Fruit fly (Drosophila melanogaster) whole organism, embryonic: ENCODE measurements around the gene CG14326.
A peak's percentile ranks its signal among the peaks of the same experiment; 100 is the strongest.

ENCODE experiments used
- Blimp-1 ChIP-seq: fragments of 200-800 bp; sonication (Bioruptor generic); optimal IDR thresholded peaks from 3 replicates; lab custom pipeline; 2018; ENCODE audit warnings: missing biosample characterization, missing genetic modification characterization, mild to moderate bottlenecking, moderate library complexity, missing genetic modification reagents
- CG10321 ChIP-seq: fragments of 200-800 bp; sonication (Bioruptor generic); IDR thresholded peaks from 2 replicates; pipeline ENCODE4 v1.3.6; 2022; ENCODE audit warnings: missing biosample characterization, missing genetic modification characterization
- CG10959 ChIP-seq: fragments of 200-800 bp; sonication (Bioruptor generic); IDR thresholded peaks from 2 replicates; pipeline ENCODE4 v1.3.6; 2022; ENCODE audit warnings: missing biosample characterization, missing genetic modification characterization
- CG12219 ChIP-seq: fragments of 200-800 bp; sonication (Bioruptor generic); optimal IDR thresholded peaks from 3 replicates; lab custom pipeline; 2018; ENCODE audit warnings: missing biosample characterization, mild to moderate bottlenecking, missing genetic modification characterization
- CG12769 ChIP-seq: fragments of 200-800 bp; sonication (Bioruptor generic); optimal IDR thresholded peaks from 2 replicates; lab custom pipeline; 2019; ENCODE audit warnings: missing biosample characterization, mild to moderate bottlenecking, missing genetic modification characterization, moderate library complexity
- CG13296 ChIP-seq: fragments of 200-800 bp; sonication (Bioruptor generic); optimal IDR thresholded peaks from 3 replicates; lab custom pipeline; 2018; ENCODE audit warnings: missing biosample characterization, mild to moderate bottlenecking, missing genetic modification characterization
- CG13424 ChIP-seq: fragments of 200-800 bp; sonication (Bioruptor generic); optimal IDR thresholded peaks from 2 replicates; lab custom pipeline; 2019; ENCODE audit warnings: missing biosample characterization, mild to moderate bottlenecking, missing genetic modification characterization, moderate library complexity
- CG15479 ChIP-seq: fragments of 200-800 bp; sonication (Bioruptor generic); optimal IDR thresholded peaks from 3 replicates; lab custom pipeline; 2019; ENCODE audit warnings: missing biosample characterization, mild to moderate bottlenecking, missing genetic modification characterization, moderate library complexity
- CG17186 ChIP-seq: fragments of 200-800 bp; sonication (Bioruptor generic); optimal IDR thresholded peaks from 3 replicates; lab custom pipeline; 2017; ENCODE audit warnings: missing biosample characterization, missing genetic modification reagents, missing genetic modification characterization
- CG17829 ChIP-seq: fragments of 200-800 bp; optimal IDR thresholded peaks from 2 replicates; lab custom pipeline; 2019; ENCODE audit warnings: missing biosample characterization, mild to moderate bottlenecking, missing genetic modification characterization, moderate library complexity
- CG18619 ChIP-seq: fragments of 200-800 bp; sonication (Bioruptor generic); optimal IDR thresholded peaks from 3 replicates; lab custom pipeline; 2017; ENCODE audit warnings: missing biosample characterization, mild to moderate bottlenecking, missing genetic modification characterization
- CG2712 ChIP-seq: fragments of 200-800 bp; optimal IDR thresholded peaks from 3 replicates; lab custom pipeline; 2019; ENCODE audit warnings: missing biosample characterization, mild to moderate bottlenecking, missing genetic modification characterization, moderate library complexity
- CG3163 ChIP-seq: fragments of 200-800 bp; sonication (Bioruptor generic); optimal IDR thresholded peaks from 3 replicates; lab custom pipeline; 2016; ENCODE audit warnings: missing biosample characterization, missing genetic modification characterization
- CG4360 ChIP-seq: fragments of 200-800 bp; sonication (Bioruptor generic); IDR thresholded peaks from 2 replicates; pipeline ENCODE4 v1.3.6; 2022; ENCODE audit warnings: missing biosample characterization, missing genetic modification characterization
- CG4820 ChIP-seq: fragments of 200-800 bp; sonication (Bioruptor generic); optimal IDR thresholded peaks from 3 replicates; lab custom pipeline; 2016; ENCODE audit warnings: missing biosample characterization, missing genetic modification characterization
- CG5180 ChIP-seq: fragments of 200-800 bp; sonication (Bioruptor generic); optimal IDR thresholded peaks from 3 replicates; lab custom pipeline; 2017; ENCODE audit warnings: missing biosample characterization, missing genetic modification characterization, mild to moderate bottlenecking, moderate library complexity, missing genetic modification reagents
- Camta ChIP-seq: fragments of 200-800 bp; sonication (Bioruptor generic); optimal IDR thresholded peaks from 2 replicates; lab custom pipeline; 2016; ENCODE audit warnings: missing biosample characterization, missing genetic modification characterization
- Dek ChIP-seq: fragments of 200-800 bp; sonication (Bioruptor generic); optimal IDR thresholded peaks from 3 replicates; lab custom pipeline; 2019; ENCODE audit warnings: missing biosample characterization, mild to moderate bottlenecking, missing genetic modification characterization, moderate library complexity
- Dfd ChIP-seq, 2 experiments: fragments of >200 bp; optimal IDR thresholded peaks; 2 replicates each; lab custom pipeline; 2017; ENCODE audit warnings: missing biosample characterization in 2 of 2, missing genetic modification characterization in 2 of 2
- Dp ChIP-seq: fragments of 200-800 bp; sonication (Bioruptor generic); optimal IDR thresholded peaks from 2 replicates; lab custom pipeline; 2018; ENCODE audit warnings: missing biosample characterization, mild to moderate bottlenecking, missing genetic modification characterization, moderate library complexity
- Drgx ChIP-seq: fragments of 200-800 bp; sonication (Bioruptor generic); IDR thresholded peaks from 2 replicates; pipeline ENCODE4 v1.3.6; 2022; ENCODE audit warnings: missing biosample characterization, missing genetic modification characterization
- Fer2 ChIP-seq: fragments of 200-800 bp; sonication (Bioruptor generic); optimal IDR thresholded peaks from 2 replicates; lab custom pipeline; 2018; ENCODE audit warnings: missing biosample characterization, mild to moderate bottlenecking, missing genetic modification characterization, moderate library complexity
- HHEX ChIP-seq: fragments of 200-800 bp; sonication (Bioruptor generic); optimal IDR thresholded peaks from 3 replicates; lab custom pipeline; 2017; ENCODE audit warnings: missing biosample characterization, mild to moderate bottlenecking, missing genetic modification characterization, missing genetic modification reagents
- Hey ChIP-seq: fragments of 200-800 bp; sonication (Bioruptor generic); optimal IDR thresholded peaks from 3 replicates; lab custom pipeline; 2018; ENCODE audit warnings: missing biosample characterization, mild to moderate bottlenecking, missing genetic modification characterization
- Meics ChIP-seq: fragments of 200-800 bp; sonication (Bioruptor generic); optimal IDR thresholded peaks from 2 replicates; lab custom pipeline; 2017; ENCODE audit warnings: missing biosample characterization, mild to moderate bottlenecking, missing genetic modification characterization
- Mes4 ChIP-seq: fragments of 200-800 bp; sonication (Bioruptor generic); optimal IDR thresholded peaks from 2 replicates; lab custom pipeline; 2016; ENCODE audit warnings: missing biosample characterization, missing genetic modification characterization
- NC2β ChIP-seq: fragments of 200-800 bp; sonication (Bioruptor generic); optimal IDR thresholded peaks from 2 replicates; lab custom pipeline; 2016; ENCODE audit warnings: missing biosample characterization, missing genetic modification characterization
- Opbp ChIP-seq: fragments of 200-800 bp; sonication (Bioruptor generic); IDR thresholded peaks from 3 replicates; pipeline ENCODE4 v1.3.6; 2022; ENCODE audit warnings: missing biosample characterization, missing genetic modification characterization; ENCODE audit not compliant: partially characterized antibody
- Poxn ChIP-seq: fragments of 200-800 bp; sonication (Bioruptor generic); IDR thresholded peaks from 2 replicates; pipeline ENCODE4 v1.3.6; 2022; ENCODE audit warnings: missing biosample characterization, missing genetic modification characterization
- Rfx ChIP-seq: fragments of 200-800 bp; sonication (Bioruptor generic); IDR thresholded peaks from 2 replicates; pipeline ENCODE4 v1.3.6; 2022; ENCODE audit warnings: missing biosample characterization, missing genetic modification characterization
- Rx ChIP-seq: fragments of 200-800 bp; sonication (Bioruptor generic); IDR thresholded peaks from 2 replicates; pipeline ENCODE4 v1.3.6; 2022; ENCODE audit warnings: missing biosample characterization, missing genetic modification characterization
- TFAM ChIP-seq: fragments of 200-800 bp; sonication (Bioruptor generic); optimal IDR thresholded peaks from 2 replicates; lab custom pipeline; 2017; ENCODE audit warnings: missing biosample characterization, missing genetic modification characterization, inconsistent platforms
- bsh ChIP-seq, 2 experiments: fragments of 200-800 bp; sonication (Bioruptor generic); optimal IDR thresholded peaks; 2 replicates each; lab custom pipeline; 2017 to 2018; ENCODE audit warnings: mild to moderate bottlenecking in 2 of 2, missing biosample characterization in 2 of 2, missing genetic modification characterization in 2 of 2, moderate library complexity in 1 of 2
- ci ChIP-seq: fragments of 200-800 bp; sonication (Bioruptor generic); IDR thresholded peaks from 3 replicates; pipeline ENCODE4 v1.3.6; 2022; ENCODE audit warnings: missing biosample characterization, missing genetic modification characterization
- crol ChIP-seq: fragments of 200-800 bp; sonication (Bioruptor generic); IDR thresholded peaks from 2 replicates; pipeline ENCODE4 v1.3.6; 2022; ENCODE audit warnings: missing biosample characterization, missing genetic modification characterization
- dm ChIP-seq: fragments of 200-800 bp; sonication (Bioruptor generic); optimal IDR thresholded peaks from 3 replicates; lab custom pipeline; 2016; ENCODE audit warnings: missing biosample characterization, missing genetic modification characterization
- ftz-f1 ChIP-seq: fragments of 200-800 bp; sonication (Bioruptor generic); optimal IDR thresholded peaks from 2 replicates; lab custom pipeline; 2016; ENCODE audit warnings: missing biosample characterization, missing genetic modification characterization
- gcm2 ChIP-seq: fragments of 200-800 bp; sonication (Bioruptor generic); optimal IDR thresholded peaks from 2 replicates; lab custom pipeline; 2016; ENCODE audit warnings: missing biosample characterization, missing genetic modification characterization
- gem ChIP-seq: fragments of 200-800 bp; sonication (Bioruptor generic); optimal IDR thresholded peaks from 2 replicates; lab custom pipeline; 2019; ENCODE audit warnings: missing biosample characterization, mild to moderate bottlenecking, missing genetic modification characterization, moderate library complexity
- knrl ChIP-seq: fragments of 200-800 bp; sonication (Bioruptor generic); IDR thresholded peaks from 3 replicates; pipeline ENCODE4 v1.3.6; 2022; ENCODE audit warnings: missing biosample characterization, missing genetic modification characterization; ENCODE audit not compliant: partially characterized antibody
- lola ChIP-seq, 3 experiments: fragments of >200 bp in 2 of 3; fragments of 200-800 bp in 1 of 3; sonication (Bioruptor generic) in 1 of 3; optimal IDR thresholded peaks; 2 replicates each; lab custom pipeline; 2017 to 2019; ENCODE audit warnings: missing biosample characterization in 3 of 3, missing genetic modification characterization in 3 of 3, mild to moderate bottlenecking in 1 of 3, moderate library complexity in 1 of 3
- lov ChIP-seq, 2 experiments: fragments of 200-800 bp in 1 of 2; fragments of >200 bp in 1 of 2; sonication (Bioruptor generic) in 1 of 2; IDR thresholded peaks in 1 of 2; optimal IDR thresholded peaks in 1 of 2; 2 replicates in 1 of 2; 3 replicates in 1 of 2; pipeline versions ENCODE4 v1.3.6 to Lab custom; 2017 to 2022; ENCODE audit warnings: missing biosample characterization in 1 of 2, missing genetic modification characterization in 1 of 2
- pho ChIP-seq: fragments of 200-800 bp; sonication (Bioruptor generic); optimal IDR thresholded peaks from 2 replicates; lab custom pipeline; 2016; ENCODE audit warnings: missing biosample characterization, missing genetic modification characterization
- shn ChIP-seq: fragments of 200-800 bp; sonication (Bioruptor generic); optimal IDR thresholded peaks from 3 replicates; lab custom pipeline; 2016; ENCODE audit warnings: missing biosample characterization, missing genetic modification characterization
- slou ChIP-seq: fragments of 200-800 bp; sonication (Bioruptor generic); optimal IDR thresholded peaks from 3 replicates; lab custom pipeline; 2016; ENCODE audit warnings: missing biosample characterization, missing genetic modification characterization
- ssp ChIP-seq: fragments of 200-800 bp; sonication (Bioruptor generic); IDR thresholded peaks from 2 replicates; pipeline ENCODE4 v1.3.6; 2022; ENCODE audit warnings: missing biosample characterization, missing genetic modification characterization
- twi ChIP-seq: fragments of 200-800 bp; optimal IDR thresholded peaks from 2 replicates; lab custom pipeline; 2019; ENCODE audit warnings: missing biosample characterization, mild to moderate bottlenecking, missing genetic modification characterization, moderate library complexity
- zen ChIP-seq: fragments of 200-800 bp; sonication (Bioruptor generic); optimal IDR thresholded peaks from 3 replicates; lab custom pipeline; 2018; ENCODE audit warnings: missing biosample characterization, mild to moderate bottlenecking, missing genetic modification characterization, moderate library complexity
- zfh1 ChIP-seq: fragments of 200-800 bp; sonication (Bioruptor generic); IDR thresholded peaks from 3 replicates; pipeline ENCODE4 v1.3.6; 2022; ENCODE audit warnings: missing biosample characterization, missing genetic modification characterization

The CG14326 gene

dm6 chr3R:17604880-17605667 lies 13.8 kb upstream of the CG14326 start (continued):
- peak; percentile 16 for TF ChIP-seq CG13296 (GFP tag; lab: Kevin White, UChicago)
- TF ChIP-seq Hey (tag; lab: Kevin White, UChicago): peak; percentile 33
- TF ChIP-seq Blimp-1: peak; percentile 74
- peak; percentile 11 for TF ChIP-seq CG18619 (GFP tag; lab: Kevin White, UChicago)
- TF ChIP-seq gem: peak; percentile 44
- TF ChIP-seq lola (GFP tag; optimal IDR thresholded peaks at IDR 0.05; lab: Kevin White, UChicago): peak in 1 of 3 experiments; percentile 42
- no peak for TF ChIP-seq Dfd (GFP tag; optimal IDR thresholded peaks at IDR 0.05; lab: Kevin White, UChicago)
- peak; percentile 98 for TF ChIP-seq CG15479 (GFP tag; lab: Kevin White, UChicago)
- TF ChIP-seq Poxn: no peak
- TF ChIP-seq Drgx (GFP tag; lab: Robert Waterston, UW): no peak
- TF ChIP-seq CG2712 (tag; lab: Kevin White, UChicago): peak; percentile 3
- TF ChIP-seq Meics (GFP tag; lab: Kevin White, UChicago): peak; percentile 56
- TF ChIP-seq zfh1 (GFP tag; lab: Robert Waterston, UW): no peak
- TF ChIP-seq lov (optimal IDR thresholded peaks at IDR 0.05; lab: Kevin White, UChicago): no peak
- TF ChIP-seq lov (GFP tag; IDR thresholded peaks at IDR 0.05; lab: Robert Waterston, UW): 0 out of 3 replicates have a peak, but pooled peaks have one; percentile 24
- TF ChIP-seq twi (tag; lab: Kevin White, UChicago): peak; percentile 52
- peak; percentile 55 for TF ChIP-seq zen (tag; lab: Kevin White, UChicago)
- TF ChIP-seq ftz-f1 (GFP tag; lab: Kevin White, UChicago): no peak
- TF ChIP-seq CG4360 (GFP tag; lab: Robert Waterston, UW): no peak
- TF ChIP-seq NC2β: no peak
- TF ChIP-seq shn (GFP tag; lab: Kevin White, UChicago): no peak
- no peak for TF ChIP-seq CG5180 (GFP tag; lab: Kevin White, UChicago)
- no peak for TF ChIP-seq CG17186
- no peak for TF ChIP-seq knrl (GFP tag; lab: Robert Waterston, UW)
- peak; percentile 48 for TF ChIP-seq crol (GFP tag; lab: Robert Waterston, UW)
- TF ChIP-seq HHEX (GFP tag; lab: Kevin White, UChicago): no peak
- TF ChIP-seq Rfx (GFP tag; lab: Robert Waterston, UW): no peak

- no peak for TF ChIP-seq CG17829 (tag; lab: Kevin White, UChicago)
- TF ChIP-seq TFAM (GFP tag; lab: Kevin White, UChicago): no peak
- TF ChIP-seq dm (GFP tag; lab: Kevin White, UChicago): no peak
- TF ChIP-seq CG13424 (tag; lab: Kevin White, UChicago): no peak
- TF ChIP-seq Camta (GFP tag; lab: Kevin White, UChicago): no peak
- TF ChIP-seq Mes4 (GFP tag; lab: Kevin White, UChicago): no peak
- TF ChIP-seq CG10321 (GFP tag; lab: Robert Waterston, UW): no peak
- TF ChIP-seq Fer2 (tag; lab: Kevin White, UChicago): no peak
- no peak for TF ChIP-seq bsh (GFP tag; optimal IDR thresholded peaks at IDR 0.05; lab: Kevin White, UChicago)
- no peak for TF ChIP-seq slou
- no peak for TF ChIP-seq Dek (tag; lab: Kevin White, UChicago)
- no peak for TF ChIP-seq ssp (GFP tag; lab: Robert Waterston, UW)
- no peak for TF ChIP-seq Rx (GFP tag; lab: Robert Waterston, UW)
- TF ChIP-seq Dp: peak; percentile 26
- TF ChIP-seq CG3163 (GFP tag; lab: Kevin White, UChicago): no peak
- TF ChIP-seq ci (GFP tag; lab: Robert Waterston, UW): no peak
- no peak for TF ChIP-seq CG12769 (tag; lab: Kevin White, UChicago)
- TF ChIP-seq CG12219: no peak
- no peak for TF ChIP-seq Opbp (GFP tag; lab: Robert Waterston, UW)
- no peak for TF ChIP-seq CG4820 (GFP tag; lab: Kevin White, UChicago)
- no peak for TF ChIP-seq pho
- TF ChIP-seq gcm2 (GFP tag; lab: Kevin White, UChicago): no peak
- TF ChIP-seq CG10959 (GFP tag; lab: Robert Waterston, UW): no peak
Measured at dm6 chr3R:17605872-17606271, 13.0 kb upstream of the CG14326 start, which contains the start of gene sll. Gene sll, plus strand, starts transcription at chr3R:17606106.
